Worm (Caenorhabditis elegans) whole organism, L4/young adult: ENCODE results near the gene Y49A10A.2.

Experiments used
- dao-5 ChIP-seq: sonication (generic microtip); optimal IDR thresholded peaks from 2 replicates; lab custom pipeline; 2016; ENCODE audit warnings: missing genotype, missing genetic modification characterization, moderate library complexity, missing compliant biosample characterization
- him-1 ChIP-seq: sonication (generic microtip); optimal IDR thresholded peaks from 2 replicates; lab custom pipeline; 2016; ENCODE audit warnings: missing genotype, missing genetic modification reagents, missing genetic modification characterization, missing compliant biosample characterization

DNA sequence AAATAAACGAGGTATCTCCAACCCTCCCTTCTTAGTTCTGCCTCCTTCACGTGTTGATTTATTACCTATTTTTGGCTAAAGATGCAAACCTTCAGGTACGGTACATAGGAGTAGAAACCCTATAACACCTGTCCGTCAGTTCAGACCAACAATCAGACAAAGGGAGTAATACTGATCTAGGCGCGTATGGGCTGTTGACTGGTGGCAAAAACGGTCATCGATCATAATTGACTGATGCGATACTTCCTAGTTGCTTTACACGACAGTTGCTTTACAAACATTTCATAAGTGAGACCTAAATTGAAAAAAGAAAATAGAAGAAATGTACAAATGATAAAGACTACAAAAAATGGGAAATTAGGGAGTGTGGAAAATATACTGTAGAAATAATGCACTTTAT is 22.3 kb downstream of the Y49A10A.2 start:
- TF ChIP-seq him-1 (tag; lab: Kevin White, UChicago): no peak
- TF ChIP-seq dao-5: no peak
